Worm (Caenorhabditis elegans) whole organism, L2 larva: ENCODE data around the gene D2062.13.
"Not testable (repeated sequence)": the region's sequence is repeated elsewhere in the genome, so short reads cannot be mapped to it uniquely, and the experiment has no call there.

Experiments
- C34F6.9 ChIP-seq: fragments of 150-350 bp; optimal IDR thresholded peaks from 2 replicates; lab custom pipeline; 2014; ENCODE audit warnings: missing biosample characterization, missing genetic modification characterization
- F13H6.1 ChIP-seq: sonication (generic microtip); optimal IDR thresholded peaks from 2 replicates; lab custom pipeline; 2016; ENCODE audit warnings: missing genetic modification characterization, missing compliant biosample characterization
- R02D3.7 ChIP-seq: fragments of 150-350 bp; optimal IDR thresholded peaks from 2 replicates; lab custom pipeline; 2014; ENCODE audit warnings: missing biosample characterization, missing genetic modification characterization
- Y55F3AM.14 ChIP-seq: fragments of 200-800 bp; sonication (Bioruptor generic); optimal IDR thresholded peaks from 2 replicates; lab custom pipeline; 2018; ENCODE audit warnings: mild to moderate bottlenecking, missing genetic modification characterization, missing compliant biosample characterization
- ZK546.5 ChIP-seq: sonication (generic microtip); optimal IDR thresholded peaks from 2 replicates; lab custom pipeline; 2017; ENCODE audit warnings: missing biosample characterization, missing genetic modification characterization
- alr-1 ChIP-seq: fragments of 150-350 bp; optimal IDR thresholded peaks from 2 replicates; lab custom pipeline; 2014; ENCODE audit warnings: missing biosample characterization, missing genetic modification characterization
- ama-1 ChIP-seq: fragments of 150-350 bp; optimal IDR thresholded peaks from 2 replicates; lab custom pipeline; 2018; ENCODE audit warnings: inconsistent platforms
- ceh-16 ChIP-seq: fragments of 150-350 bp; optimal IDR thresholded peaks from 2 replicates; lab custom pipeline; 2014; ENCODE audit warnings: missing biosample characterization, missing genetic modification characterization
- ceh-82 ChIP-seq: fragments of 150-350 bp; optimal IDR thresholded peaks from 2 replicates; lab custom pipeline; 2014; ENCODE audit warnings: missing biosample characterization, missing genetic modification characterization
- crh-2 ChIP-seq: sonication (generic microtip); optimal IDR thresholded peaks from 2 replicates; lab custom pipeline; 2017; ENCODE audit warnings: missing biosample characterization, missing genetic modification characterization
- dmd-4 ChIP-seq: sonication (generic microtip); optimal IDR thresholded peaks from 2 replicates; lab custom pipeline; 2017; ENCODE audit warnings: missing biosample characterization, missing genetic modification characterization
- egl-27 ChIP-seq: sonication (generic microtip); optimal IDR thresholded peaks from 3 replicates; lab custom pipeline; 2017; ENCODE audit warnings: missing biosample characterization, missing genetic modification reagents, missing genetic modification characterization
- elt-1 ChIP-seq: fragments of 150-350 bp; optimal IDR thresholded peaks from 2 replicates; lab custom pipeline; 2014; ENCODE audit warnings: missing biosample characterization, missing genetic modification characterization
- elt-3 ChIP-seq: sonication (generic microtip); optimal IDR thresholded peaks from 2 replicates; lab custom pipeline; 2017; ENCODE audit warnings: missing biosample characterization, missing genetic modification characterization
- fos-1 ChIP-seq: fragments of 150-350 bp; optimal IDR thresholded peaks from 2 replicates; lab custom pipeline; 2014; ENCODE audit warnings: missing biosample characterization, missing genetic modification characterization
- gmeb-1 ChIP-seq: fragments of 150-350 bp; optimal IDR thresholded peaks from 2 replicates; lab custom pipeline; 2014; ENCODE audit warnings: missing biosample characterization, missing genetic modification characterization
- lin-11 ChIP-seq: fragments of 150-350 bp; sonication (generic microtip); optimal IDR thresholded peaks from 2 replicates; lab custom pipeline; 2014; ENCODE audit warnings: missing biosample characterization, missing genetic modification characterization, inconsistent platforms, mixed read lengths
- lin-13 ChIP-seq: fragments of 150-350 bp; optimal IDR thresholded peaks from 2 replicates; lab custom pipeline; 2014; ENCODE audit warnings: missing biosample characterization, missing genetic modification reagents, missing genetic modification characterization
- lsy-2 ChIP-seq, 2 experiments: fragments of 150-350 bp in 1 of 2; sonication (generic microtip) in 1 of 2; optimal IDR thresholded peaks; 2 replicates each; lab custom pipeline; 2014 to 2017; ENCODE audit warnings: missing biosample characterization in 2 of 2, missing genetic modification characterization in 2 of 2
- mbf-1 ChIP-seq: sonication (generic microtip); optimal IDR thresholded peaks from 2 replicates; lab custom pipeline; 2017; ENCODE audit warnings: missing biosample characterization, missing genetic modification characterization
- nhr-10 ChIP-seq: sonication (generic microtip); optimal IDR thresholded peaks from 2 replicates; lab custom pipeline; 2017; ENCODE audit warnings: missing biosample characterization, missing genetic modification characterization
- nhr-129 ChIP-seq: fragments of 150-350 bp; optimal IDR thresholded peaks from 2 replicates; lab custom pipeline; 2014; ENCODE audit warnings: missing biosample characterization, missing genetic modification characterization
- nhr-21 ChIP-seq: fragments of 150-350 bp; optimal IDR thresholded peaks from 2 replicates; lab custom pipeline; 2014; ENCODE audit warnings: missing biosample characterization, missing genetic modification characterization
- nhr-23 ChIP-seq: fragments of 150-350 bp; optimal IDR thresholded peaks from 2 replicates; lab custom pipeline; 2014; ENCODE audit warnings: missing biosample characterization, missing genetic modification reagents, missing genetic modification characterization
- nhr-237 ChIP-seq: fragments of 150-350 bp; optimal IDR thresholded peaks from 2 replicates; lab custom pipeline; 2014; ENCODE audit warnings: missing biosample characterization, missing genetic modification characterization
- nhr-6 ChIP-seq: fragments of 150-350 bp; optimal IDR thresholded peaks from 2 replicates; lab custom pipeline; 2014; ENCODE audit warnings: missing biosample characterization, missing genetic modification characterization
- peb-1 ChIP-seq: fragments of 150-350 bp; optimal IDR thresholded peaks from 2 replicates; lab custom pipeline; 2014; ENCODE audit warnings: missing biosample characterization, missing genetic modification characterization
- sem-4 ChIP-seq: fragments of 150-350 bp; optimal IDR thresholded peaks from 2 replicates; lab custom pipeline; 2014; ENCODE audit warnings: missing biosample characterization, missing genetic modification reagents, missing genetic modification characterization
- snpc-4 ChIP-seq: fragments of 150-350 bp; optimal IDR thresholded peaks from 2 replicates; lab custom pipeline; 2014; ENCODE audit warnings: missing biosample characterization, missing genetic modification characterization
- unc-39 ChIP-seq: fragments of 150-350 bp; optimal IDR thresholded peaks from 2 replicates; lab custom pipeline; 2014; ENCODE audit warnings: missing biosample characterization, missing genetic modification characterization
- unc-55 ChIP-seq: fragments of 150-350 bp; sonication (generic microtip); optimal IDR thresholded peaks from 3 replicates; lab custom pipeline; 2014; ENCODE audit warnings: missing biosample characterization, missing genetic modification reagents, missing genetic modification characterization
- unc-62 ChIP-seq: fragments of 150-350 bp; optimal IDR thresholded peaks from 2 replicates; lab custom pipeline; 2014; ENCODE audit warnings: missing biosample characterization, missing genetic modification reagents, missing genetic modification characterization
- ztf-1 ChIP-seq: fragments of 200-800 bp; sonication (Bioruptor generic); conservative IDR thresholded peaks from 2 replicates; pipeline ENCODE4 v1.3.6; 2022; ENCODE audit warnings: missing genetic modification characterization, missing compliant biosample characterization
- ztf-11 ChIP-seq: sonication (generic microtip); optimal IDR thresholded peaks from 2 replicates; lab custom pipeline; 2017; ENCODE audit warnings: missing biosample characterization, missing genetic modification characterization

D2062.13 gene

ce11 chrII:2641777-2642176 lies 29.4 kb downstream of the D2062.13 start, which contains the start of gene F22E5.7:
Gene F22E5.7, plus strand, starts transcription at chrII:2642077.
- TF ChIP-seq nhr-129 (tag; lab: Kevin White, UChicago) (no peak), alr-1 (tag; lab: Kevin White, UChicago) (no peak), mbf-1 (tag; lab: Kevin White, UChicago) (no peak), lin-11 (tag; lab: Kevin White, UChicago) (no peak), nhr-237 (tag; lab: Kevin White, UChicago) (no peak), ztf-11 (tag; lab: Kevin White, UChicago) (no peak), fos-1 (no peak), ceh-16 (tag; lab: Kevin White, UChicago) (no peak), Y55F3AM.14 (GFP tag; lab: Kevin White, UChicago) (no peak), snpc-4 (no peak), ZK546.5 (tag; lab: Kevin White, UChicago) (no peak), unc-39 (no peak), nhr-6 (tag; lab: Kevin White, UChicago) (no peak), elt-1 (tag; lab: Kevin White, UChicago) (no peak), elt-3 (no peak), R02D3.7 (tag; lab: Kevin White, UChicago) (no peak), ama-1 (no peak), nhr-21 (tag; lab: Kevin White, UChicago) (no peak), gmeb-1 (tag; lab: Kevin White, UChicago) (no peak)

- TF ChIP-seq ceh-16 (tag; lab: Kevin White, UChicago) = no peak
- no peak for TF ChIP-seq dmd-4 (tag; lab: Kevin White, UChicago)
Observed at ce11 chrII:2644498-2644897, 32.1 kb downstream of the D2062.13 start, which contains the start of gene F22E5.11. Gene F22E5.11, minus strand, starts transcription at chrII:2644598.

DNA sequence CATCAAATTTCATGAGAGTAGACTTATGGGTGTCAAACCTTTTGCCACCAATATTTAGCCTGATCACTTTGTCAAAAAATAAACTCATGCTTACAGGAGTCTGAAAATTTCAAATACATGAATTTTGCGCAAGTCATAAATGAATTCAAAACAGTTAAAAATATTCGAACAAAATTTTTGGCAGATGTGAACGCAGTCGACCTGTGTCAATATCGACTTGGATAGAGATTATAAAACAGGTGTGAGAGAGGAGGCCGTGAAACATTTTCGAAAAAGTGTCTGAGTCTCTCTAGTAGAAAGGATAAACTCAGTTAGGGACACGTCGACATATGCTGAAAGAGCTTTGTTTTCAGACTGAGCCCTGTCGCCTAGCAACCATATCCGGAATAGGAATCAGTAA lies 34.4 kb downstream of the D2062.13 start, which contains the start of gene F22E5.12:
Gene F22E5.12 (minus strand): TSS at position 101 of the 400 bp plus-strand sequence.
- TF ChIP-seq ztf-1 (GFP tag; lab: Robert Waterston, UW); egl-27 (tag; lab: Kevin White, UChicago); peb-1: not testable (repeated sequence)

DNA sequence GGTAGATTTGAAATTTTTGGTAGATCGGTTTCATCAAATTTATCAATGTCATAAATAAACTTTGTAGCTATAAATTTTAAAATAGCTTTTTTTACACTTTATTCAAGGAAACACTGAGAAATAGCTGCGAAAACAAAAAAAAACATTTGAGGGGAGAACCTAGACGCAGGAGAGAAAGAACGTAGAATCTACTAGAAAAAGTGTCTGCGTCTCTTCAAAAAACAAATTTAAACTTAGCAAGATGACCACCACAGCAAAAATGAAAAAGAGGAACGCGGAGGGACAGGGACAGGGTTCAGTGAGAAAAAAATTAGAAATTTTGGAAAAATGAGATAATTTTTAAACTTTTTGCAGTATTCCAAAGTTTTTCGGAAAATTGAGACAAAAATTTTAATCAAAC lies 36.6 kb downstream of the D2062.13 start:
- TF ChIP-seq snpc-4 (peak; percentile 16), lin-13 (peak; percentile 17), nhr-129 (tag; lab: Kevin White, UChicago) (peak; percentile 29), elt-3 (no peak), F13H6.1 (tag; lab: Kevin White, UChicago) (peak; percentile 61), sem-4 (tag; lab: Kevin White, UChicago) (peak; percentile 13), C34F6.9 (tag; lab: Kevin White, UChicago) (peak; percentile 81), unc-55 (GFP tag; lab: Kevin White, UChicago) (peak; percentile 61), mbf-1 (tag; lab: Kevin White, UChicago) (no peak), lsy-2 (tag; optimal IDR thresholded peaks at IDR 0.05; lab: Kevin White, UChicago) (peak in 1 of 2 experiments; percentile 65), ztf-1 (GFP tag; lab: Robert Waterston, UW) (no peak)

DNA sequence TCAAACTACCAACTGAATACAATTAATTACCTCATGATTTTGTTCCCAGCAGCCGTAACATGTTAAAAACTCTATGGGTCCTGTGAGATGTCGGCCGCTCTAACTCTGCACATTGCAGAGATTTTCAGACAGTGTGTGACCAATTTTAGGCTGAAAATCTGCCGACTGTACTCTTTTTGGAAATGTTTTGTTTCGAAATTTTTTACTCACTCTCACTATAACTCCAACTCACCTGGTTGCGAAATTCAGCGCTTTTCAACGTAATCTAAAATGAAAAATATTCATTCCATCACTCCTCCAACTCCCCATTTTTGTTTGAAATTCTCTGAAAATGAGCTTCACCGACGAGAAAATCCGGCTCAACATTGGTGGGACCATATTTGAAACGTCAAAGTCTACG lies 37.2 kb downstream of the D2062.13 start, which contains the start of the genes F22E5.13 and F22E5.6:
Gene F22E5.13 (minus strand): TSS at position 101 of the 400 bp plus-strand sequence.
Gene F22E5.6 (plus strand): TSS at position 297 of the 400 bp plus-strand sequence.
- TF ChIP-seq R02D3.7 (tag; lab: Kevin White, UChicago) (no peak), nhr-10 (tag; lab: Kevin White, UChicago) (no peak), ztf-1 (GFP tag; lab: Robert Waterston, UW) (no peak), gmeb-1 (tag; lab: Kevin White, UChicago) (no peak), unc-55 (GFP tag; lab: Kevin White, UChicago) (no peak), egl-27 (tag; lab: Kevin White, UChicago) (no peak), lsy-2 (tag; optimal IDR thresholded peaks at IDR 0.05; lab: Kevin White, UChicago) (no peak), ztf-11 (tag; lab: Kevin White, UChicago) (no peak)

DNA sequence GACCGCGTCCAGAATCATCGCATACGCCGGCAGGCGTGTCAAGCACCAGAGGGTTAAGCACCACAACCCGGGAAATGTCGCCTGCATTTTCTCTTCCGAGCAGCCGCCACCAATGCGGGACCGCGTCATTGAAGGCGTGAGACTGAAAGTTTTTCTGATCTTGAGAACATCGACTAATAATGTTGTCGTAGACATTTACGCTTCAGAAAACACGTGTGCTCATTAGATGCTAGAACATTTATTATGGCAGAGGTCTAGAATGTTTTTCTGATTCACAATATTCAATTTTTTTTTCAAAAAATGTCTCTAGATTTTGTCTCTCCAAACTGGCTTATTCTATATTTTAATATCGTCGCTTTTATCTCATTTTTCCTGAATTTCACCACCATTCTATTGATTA lies 44.2 kb downstream of the D2062.13 start, which contains the start of gene sri-47:
Gene sri-47 (plus strand): TSS at position 301 of the 400 bp plus-strand sequence.
- TF ChIP-seq elt-3 (no peak), dmd-4 (tag; lab: Kevin White, UChicago) (no peak), nhr-23 (tag; lab: Kevin White, UChicago) (no peak), Y55F3AM.14 (GFP tag; lab: Kevin White, UChicago) (no peak), nhr-6 (tag; lab: Kevin White, UChicago) (no peak), ztf-11 (tag; lab: Kevin White, UChicago) (no peak), lin-11 (tag; lab: Kevin White, UChicago) (no peak), crh-2 (tag; lab: Kevin White, UChicago) (no peak), unc-62 (GFP tag; lab: Kevin White, UChicago) (no peak), alr-1 (tag; lab: Kevin White, UChicago) (no peak), fos-1 (no peak), ZK546.5 (tag; lab: Kevin White, UChicago) (no peak), unc-39 (no peak), ceh-16 (tag; lab: Kevin White, UChicago) (no peak), R02D3.7 (tag; lab: Kevin White, UChicago) (no peak), ceh-82 (no peak)
